Worm (Caenorhabditis elegans): ENCODE results near the gene str-8.
"Not testable (repeated sequence)": the region's sequence is repeated elsewhere in the genome, so short reads cannot be mapped to it uniquely, and the experiment has no call there.

The str-8 gene

DNA sequence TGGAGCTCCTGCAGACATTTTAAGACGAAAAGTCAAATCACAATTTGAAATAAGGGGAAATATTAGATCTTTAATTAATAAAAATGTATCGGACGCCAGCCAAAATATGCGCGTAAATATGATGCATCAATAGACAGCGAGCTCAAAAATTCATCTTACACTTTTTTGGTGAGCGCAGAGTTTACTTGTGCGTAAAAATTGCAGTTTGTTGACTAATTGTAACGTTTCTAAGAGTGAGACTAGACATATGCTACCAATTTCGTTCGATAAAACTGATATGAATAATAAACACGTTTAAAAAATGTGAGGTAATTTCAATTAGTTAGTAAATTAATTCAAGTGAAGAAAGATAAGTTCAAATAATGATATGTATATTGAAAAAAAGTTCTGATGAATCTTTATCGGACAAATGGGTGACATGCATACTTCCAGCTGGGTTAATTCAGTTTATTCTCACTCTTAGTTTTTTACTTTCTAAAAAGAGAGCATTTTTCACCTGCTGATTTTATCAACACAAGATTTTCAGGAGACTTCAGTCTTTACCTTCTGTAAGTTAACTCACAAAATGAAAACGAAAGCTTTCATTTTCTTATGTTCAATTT lies 24.4 kb downstream of the str-8 start, which contains the start of the genes nhr-285 and irld-52:
Gene nhr-285, minus strand, starts transcription at position 101 of the 602 bp plus-strand sequence.
Gene irld-52, plus strand, starts transcription at position 552 of the 602 bp plus-strand sequence.
- no peak for TF ChIP-seq hmbx-1 (tag; optimal IDR thresholded peaks at IDR 0.05)
- no peak for TF ChIP-seq ets-7 (tag; optimal IDR thresholded peaks at IDR 0.05)
- TF ChIP-seq scrt-1 (GFP tag; IDR thresholded peaks at IDR 0.05): no peak
- TF ChIP-seq tbx-11 (GFP tag; IDR thresholded peaks at IDR 0.05): no peak
- no peak for TF ChIP-seq B0310.2 (tag; optimal IDR thresholded peaks at IDR 0.05)
- no peak for TF ChIP-seq flt-1 (GFP tag; IDR thresholded peaks at IDR 0.05)
- no peak for TF ChIP-seq ceh-36 (tag; optimal IDR thresholded peaks at IDR 0.05)
- TF ChIP-seq ceh-13 (GFP tag; optimal IDR thresholded peaks at IDR 0.05): no peak
- no peak for TF ChIP-seq tbx-37 (GFP tag; conservative IDR thresholded peaks at IDR 0.05)
- no peak for TF ChIP-seq tra-4 (tag; optimal IDR thresholded peaks at IDR 0.05)
- no peak for TF ChIP-seq hmg-4 (GFP tag; optimal IDR thresholded peaks at IDR 0.05)

DNA sequence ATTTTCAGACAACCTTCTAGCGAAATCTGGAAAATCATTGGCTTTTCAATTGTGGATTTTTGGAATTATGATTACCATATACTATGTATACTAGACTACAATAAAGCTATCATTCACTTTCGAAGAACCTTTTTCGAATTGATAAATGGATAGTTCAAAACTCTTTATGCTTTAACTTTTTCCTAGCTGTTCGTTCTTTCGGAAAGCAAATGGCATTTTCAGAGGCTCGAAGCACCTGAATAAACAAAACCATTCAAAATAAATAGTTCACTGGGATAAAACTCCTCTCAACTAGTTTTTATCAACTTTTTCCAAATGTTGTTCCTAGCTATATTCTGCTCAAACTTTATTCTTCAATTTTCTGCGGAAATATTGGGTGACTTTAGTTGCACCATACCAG lies 26.3 kb downstream of the str-8 start, which contains the start of gene T26E4.2:
Gene T26E4.2, plus strand, starts transcription at position 301 of the 400 bp plus-strand sequence.
- TF ChIP-seq aly-1 (tag; optimal IDR thresholded peaks at IDR 0.05) (no peak), tbx-11 (GFP tag; IDR thresholded peaks at IDR 0.05) (no peak)

- TF ChIP-seq tra-4 (tag; optimal IDR thresholded peaks at IDR 0.05): no peak
- no peak for TF ChIP-seq hnd-1 (tag; optimal IDR thresholded peaks at IDR 0.05)
- TF ChIP-seq tbx-11 (GFP tag; IDR thresholded peaks at IDR 0.05): no peak
- no peak for TF ChIP-seq tbx-37 (GFP tag; conservative IDR thresholded peaks at IDR 0.05)
- no peak for TF ChIP-seq B0310.2 (tag; optimal IDR thresholded peaks at IDR 0.05)
- no peak for TF ChIP-seq hmg-4 (GFP tag; optimal IDR thresholded peaks at IDR 0.05)
- no peak for TF ChIP-seq sea-1 (GFP tag; conservative IDR thresholded peaks at IDR 0.05)
- no peak for TF ChIP-seq scrt-1 (GFP tag; IDR thresholded peaks at IDR 0.05)
- TF ChIP-seq hmbx-1 (tag; optimal IDR thresholded peaks at IDR 0.05): no peak
- TF ChIP-seq ceh-36 (tag; optimal IDR thresholded peaks at IDR 0.05): no peak
- no peak for TF ChIP-seq F13C5.2 (tag; optimal IDR thresholded peaks at IDR 0.05)
- no peak for TF ChIP-seq flt-1 (GFP tag; IDR thresholded peaks at IDR 0.05)
- no peak for TF ChIP-seq ceh-13 (GFP tag; optimal IDR thresholded peaks at IDR 0.05)
- TF ChIP-seq ama-1 (optimal IDR thresholded peaks at IDR 0.05): no peak
- no peak for TF ChIP-seq aly-1 (tag; optimal IDR thresholded peaks at IDR 0.05)
- TF ChIP-seq pes-1 (GFP tag; IDR thresholded peaks at IDR 0.05): no peak
- no peak for TF ChIP-seq ets-7 (tag; optimal IDR thresholded peaks at IDR 0.05)
Observed at ce11 chrV:15782494-15782893, 27.7 kb downstream of the str-8 start, which contains the start of gene T26E4.3. T26E4.3 (plus strand) TSS chrV:15782794.

DNA sequence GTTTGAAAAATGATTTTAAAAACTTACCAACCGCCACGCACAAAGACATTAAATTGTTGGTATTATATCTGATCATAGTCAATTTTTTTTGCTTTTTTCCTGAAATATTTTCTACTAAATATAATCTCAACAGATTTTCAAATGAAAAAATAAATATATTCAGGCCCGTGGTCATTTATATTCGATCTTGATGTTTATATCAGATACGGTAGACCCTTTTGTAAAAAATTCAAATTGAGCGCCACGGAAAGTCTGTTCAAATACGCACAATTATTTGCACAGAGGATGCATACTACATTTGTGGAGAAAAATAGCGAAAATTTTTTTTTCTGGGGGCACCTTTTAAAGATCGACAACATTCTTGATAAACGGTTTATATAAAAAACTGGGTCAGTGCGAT lies 37.6 kb downstream of the str-8 start, which contains the start of gene T26E4.4:
Gene T26E4.4, minus strand, starts transcription at position 101 of the 400 bp plus-strand sequence.
- TF ChIP-seq tra-4 (tag; optimal IDR thresholded peaks at IDR 0.05) (no peak), scrt-1 (GFP tag; IDR thresholded peaks at IDR 0.05) (no peak), sea-1 (GFP tag; conservative IDR thresholded peaks at IDR 0.05) (no peak), flt-1 (GFP tag; IDR thresholded peaks at IDR 0.05) (no peak), B0310.2 (tag; optimal IDR thresholded peaks at IDR 0.05) (no peak), hnd-1 (tag; optimal IDR thresholded peaks at IDR 0.05) (no peak), ceh-13 (GFP tag; optimal IDR thresholded peaks at IDR 0.05) (no peak), ets-7 (tag; optimal IDR thresholded peaks at IDR 0.05) (no peak), pes-1 (GFP tag; IDR thresholded peaks at IDR 0.05) (no peak), aly-1 (tag; optimal IDR thresholded peaks at IDR 0.05) (no peak), ceh-36 (tag; optimal IDR thresholded peaks at IDR 0.05) (no peak), tbx-37 (GFP tag; conservative IDR thresholded peaks at IDR 0.05) (no peak), tbx-11 (GFP tag; IDR thresholded peaks at IDR 0.05) (no peak), hmg-4 (GFP tag; optimal IDR thresholded peaks at IDR 0.05) (no peak), F13C5.2 (tag; optimal IDR thresholded peaks at IDR 0.05) (no peak), ama-1 (optimal IDR thresholded peaks at IDR 0.05) (no peak), hmbx-1 (tag; optimal IDR thresholded peaks at IDR 0.05) (no peak)

- TF ChIP-seq flt-1 (GFP tag; IDR thresholded peaks at IDR 0.05): no peak
- TF ChIP-seq hnd-1 (tag; optimal IDR thresholded peaks at IDR 0.05): no peak
- no peak for TF ChIP-seq hmbx-1 (tag; optimal IDR thresholded peaks at IDR 0.05)
- TF ChIP-seq ceh-13 (GFP tag; optimal IDR thresholded peaks at IDR 0.05): no peak
- no peak for TF ChIP-seq aly-1 (tag; optimal IDR thresholded peaks at IDR 0.05)
Observed at ce11 chrV:15793270-15793669, 38.4 kb downstream of the str-8 start, which contains the start of gene T26E4.7. T26E4.7 (plus strand) TSS chrV:15793570.

DNA sequence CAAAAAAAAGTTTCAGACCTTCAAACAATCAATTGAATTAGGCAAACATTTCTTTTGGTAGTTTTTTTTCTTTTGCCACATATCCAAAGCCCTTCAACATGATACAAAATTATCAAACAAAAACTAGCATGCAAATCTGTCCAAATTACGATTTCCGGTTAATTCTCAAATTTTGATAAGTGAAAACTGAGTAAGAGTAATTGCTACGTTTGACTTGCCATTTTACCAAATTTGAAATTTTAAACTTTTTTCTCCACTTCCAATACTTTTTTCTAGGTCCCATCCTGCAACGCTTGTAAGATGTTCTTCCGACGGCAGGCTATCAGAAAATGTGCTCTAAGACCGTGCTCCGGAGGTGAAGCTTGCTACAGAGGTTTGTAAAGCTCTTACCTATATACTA lies 41.3 kb downstream of the str-8 start, which contains the start of gene nhr-223:
Gene nhr-223, plus strand, starts transcription at position 301 of the 400 bp plus-strand sequence.
- TF ChIP-seq pes-1 (GFP tag; IDR thresholded peaks at IDR 0.05): no peak
- no peak for TF ChIP-seq tbx-37 (GFP tag; conservative IDR thresholded peaks at IDR 0.05)
- no peak for TF ChIP-seq hnd-1 (tag; optimal IDR thresholded peaks at IDR 0.05)
- no peak for TF ChIP-seq flt-1 (GFP tag; IDR thresholded peaks at IDR 0.05)
- TF ChIP-seq ets-7 (tag; optimal IDR thresholded peaks at IDR 0.05): no peak
- no peak for TF ChIP-seq hmg-4 (GFP tag; optimal IDR thresholded peaks at IDR 0.05)
- no peak for TF ChIP-seq hmbx-1 (tag; optimal IDR thresholded peaks at IDR 0.05)
- no peak for TF ChIP-seq ama-1 (optimal IDR thresholded peaks at IDR 0.05)
- TF ChIP-seq tbx-11 (GFP tag; IDR thresholded peaks at IDR 0.05): no peak
- TF ChIP-seq ceh-13 (GFP tag; optimal IDR thresholded peaks at IDR 0.05): no peak
- no peak for TF ChIP-seq ceh-36 (tag; optimal IDR thresholded peaks at IDR 0.05)
- TF ChIP-seq tra-4 (tag; optimal IDR thresholded peaks at IDR 0.05): no peak
- TF ChIP-seq sea-1 (GFP tag; conservative IDR thresholded peaks at IDR 0.05): no peak

- TF ChIP-seq aly-1 (tag; optimal IDR thresholded peaks at IDR 0.05): no peak
- no peak for TF ChIP-seq sea-1 (GFP tag; conservative IDR thresholded peaks at IDR 0.05)
Observed at ce11 chrV:15798108-15798507, 43.3 kb downstream of the str-8 start, which contains the start of gene T26E4.10. T26E4.10 (minus strand) TSS chrV:15798208.

DNA sequence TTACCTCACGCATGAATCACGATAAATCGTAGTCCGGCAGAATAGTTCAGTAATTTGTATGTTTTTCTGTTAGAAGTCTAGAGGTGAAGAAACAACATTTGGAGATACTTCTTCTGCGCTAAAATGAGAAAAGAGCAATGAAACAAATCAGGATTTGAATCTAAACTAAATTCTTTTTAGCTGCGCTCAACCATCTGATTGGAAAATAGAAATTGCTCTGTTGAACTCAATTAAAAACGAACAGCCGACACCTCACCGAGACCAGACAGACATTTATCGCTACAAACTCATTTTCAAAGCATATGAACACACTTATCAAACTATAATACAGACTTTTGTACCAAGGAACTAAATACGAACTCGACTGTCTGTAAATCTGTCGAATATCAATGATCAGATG lies 47.8 kb downstream of the str-8 start, which contains the start of gene T26E4.9:
Gene T26E4.9, minus strand, starts transcription at position 101 of the 400 bp plus-strand sequence.
- TF ChIP-seq hmg-4 (GFP tag; optimal IDR thresholded peaks at IDR 0.05); scrt-1 (GFP tag; IDR thresholded peaks at IDR 0.05); aly-1 (tag; optimal IDR thresholded peaks at IDR 0.05): not testable (repeated sequence)
